Worm (Caenorhabditis elegans): ENCODE results near the gene F53B1.2.

Gene F53B1.2

ce11 chrX:2089434-2089833 lies 19.3 kb upstream of the F53B1.2 start, which contains the start of gene lsy-2:
TSS of gene lsy-2 (plus strand) at chrX:2089704.
- TF ChIP-seq K11D2.4 (GFP tag; IDR thresholded peaks at IDR 0.05) (no peak), ets-4 (GFP tag; optimal IDR thresholded peaks at IDR 0.05) (no peak), nhr-80 (tag; optimal IDR thresholded peaks at IDR 0.05) (peak; percentile 45), ceh-40 (GFP tag; IDR thresholded peaks at IDR 0.05) (no peak), B0261.1 (tag; optimal IDR thresholded peaks at IDR 0.05) (no peak), zim-3 (tag; optimal IDR thresholded peaks at IDR 0.05) (no peak), nhr-120 (GFP tag; IDR thresholded peaks at IDR 0.05) (no peak), mxl-1 (tag; optimal IDR thresholded peaks at IDR 0.05) (no peak), F52B5.7 (tag; optimal IDR thresholded peaks at IDR 0.05) (no peak), sea-2 (GFP tag; IDR thresholded peaks at IDR 0.05) (no peak), gei-17 (GFP tag; optimal IDR thresholded peaks at IDR 0.05) (no peak), ztf-25 (GFP tag; IDR thresholded peaks at IDR 0.05) (no peak), Y79H2A.3 (GFP tag; conservative IDR thresholded peaks at IDR 0.05) (no peak), lag-1 (GFP tag; IDR thresholded peaks at IDR 0.05) (no peak), let-526 (GFP tag; IDR thresholded peaks at IDR 0.05) (no peak), attf-5 (GFP tag; optimal IDR thresholded peaks at IDR 0.05) (peak; percentile 78), lsl-1 (GFP tag; optimal IDR thresholded peaks at IDR 0.05) (no peak), attf-3 (GFP tag; conservative IDR thresholded peaks at IDR 0.05) (no peak), atf-7 (tag; optimal IDR thresholded peaks at IDR 0.05) (no peak), F23B12.7 (tag; optimal IDR thresholded peaks at IDR 0.05; ENCODE audit: insufficient read depth) (no peak), ztf-3 (GFP tag; optimal IDR thresholded peaks at IDR 0.05) (no peak), F55B11.4 (tag; optimal IDR thresholded peaks at IDR 0.05; ENCODE audit: borderline replicate concordance, insufficient read depth) (no peak), F39B2.1 (GFP tag; IDR thresholded peaks at IDR 0.05) (no peak), nfya-2 (GFP tag; IDR thresholded peaks at IDR 0.05) (no peak), hrde-1 (tag; optimal IDR thresholded peaks at IDR 0.05; ENCODE audit: borderline replicate concordance) (no peak), bed-1 (GFP tag; IDR thresholded peaks at IDR 0.05) (no peak), efl-1 (GFP tag; optimal IDR thresholded peaks at IDR 0.05) (peak; percentile 8), cebp-2 (GFP tag; IDR thresholded peaks at IDR 0.05) (no peak), lin-35 (GFP tag; optimal IDR thresholded peaks at IDR 0.05) (peak in 1 of 3 experiments; percentile 49), lin-40 (tag; optimal IDR thresholded peaks at IDR 0.05) (peak; percentile 41), nhr-179 (tag; optimal IDR thresholded peaks at IDR 0.05) (no peak), xnd-1 (tag; optimal IDR thresholded peaks at IDR 0.05) (no peak), ceh-27 (GFP tag; optimal IDR thresholded peaks at IDR 0.05) (peak; percentile 52), ekl-4 (GFP tag; IDR thresholded peaks at IDR 0.05) (no peak), nfyb-1 (GFP tag; IDR thresholded peaks at IDR 0.05) (no peak), somi-1 (GFP tag; optimal IDR thresholded peaks at IDR 0.05) (no peak), fkh-3 (tag; optimal IDR thresholded peaks at IDR 0.05) (no peak), dox-1 (GFP tag; IDR thresholded peaks at IDR 0.05) (no peak), unc-62 (GFP tag; optimal IDR thresholded peaks at IDR 0.05) (no peak), cebp-1 (GFP tag; IDR thresholded peaks at IDR 0.05) (peak; percentile 63), cebp-1 (tag; optimal IDR thresholded peaks at IDR 0.05) (peak; percentile 88), rpc-1 (optimal IDR thresholded peaks at IDR 0.05) (no peak), rpc-1 (tag; optimal IDR thresholded peaks at IDR 0.05) (no peak), snpc-1.3 (tag; optimal IDR thresholded peaks at IDR 0.05; ENCODE audit: insufficient read depth) (no peak), bed-2 (GFP tag; IDR thresholded peaks at IDR 0.05) (no peak), pha-4 (tag; optimal IDR thresholded peaks at IDR 0.05) (no peak), ceh-91 (GFP tag; IDR thresholded peaks at IDR 0.05) (no peak), akir-1 (GFP tag; optimal IDR thresholded peaks at IDR 0.05) (no peak), hlh-26 (GFP tag; conservative IDR thresholded peaks at IDR 0.05) (no peak), tbp1 (GFP tag; optimal IDR thresholded peaks at IDR 0.05) (no peak)

Measured in whole organism, young adult.